Worm (Caenorhabditis elegans) whole organism, mixed stage, embryonic: ENCODE results near the gene ZC262.13.
A peak's percentile ranks its signal among the peaks of the same experiment; 100 is the strongest.

Experiments used
- M03D4.4 ChIP-seq: sonication (generic microtip); optimal IDR thresholded peaks from 2 replicates; lab custom pipeline; 2017; ENCODE audit warnings: mild to moderate bottlenecking, missing genetic modification characterization, missing compliant biosample characterization
- bed-3 ChIP-seq: fragments of 200-800 bp; sonication (Bioruptor generic); optimal IDR thresholded peaks from 3 replicates; lab custom pipeline; 2018; ENCODE audit warnings: mild to moderate bottlenecking, missing genetic modification characterization, moderate library complexity, missing compliant biosample characterization
- blmp-1 ChIP-seq: fragments of 150-350 bp; optimal IDR thresholded peaks from 2 replicates; lab custom pipeline; 2014; ENCODE audit warnings: missing biosample characterization, missing genetic modification characterization
- ceh-39 ChIP-seq: fragments of 150-350 bp; optimal IDR thresholded peaks from 2 replicates; lab custom pipeline; 2014; ENCODE audit warnings: missing biosample characterization, missing genetic modification characterization
- ceh-43 ChIP-seq: fragments of 200-800 bp; sonication (Bioruptor generic); optimal IDR thresholded peaks from 2 replicates; lab custom pipeline; 2018; ENCODE audit warnings: mild to moderate bottlenecking, missing genetic modification characterization, moderate library complexity, missing compliant biosample characterization
- ceh-83 ChIP-seq: fragments of 200-800 bp; sonication (Bioruptor generic); optimal IDR thresholded peaks from 2 replicates; lab custom pipeline; 2018; ENCODE audit warnings: mild to moderate bottlenecking, missing genetic modification characterization, missing compliant biosample characterization
- ces-1 ChIP-seq: fragments of 150-350 bp; optimal IDR thresholded peaks from 2 replicates; lab custom pipeline; 2014; ENCODE audit warnings: missing biosample characterization, missing genetic modification reagents, missing genetic modification characterization
- cnd-1 ChIP-seq: fragments of 200-800 bp; sonication (Bioruptor generic); optimal IDR thresholded peaks from 2 replicates; lab custom pipeline; 2018; ENCODE audit warnings: mild to moderate bottlenecking, missing genetic modification characterization, missing compliant biosample characterization
- drap-1 ChIP-seq: fragments of 200-800 bp; sonication (Bioruptor generic); optimal IDR thresholded peaks from 3 replicates; lab custom pipeline; 2018; ENCODE audit warnings: mild to moderate bottlenecking, missing genetic modification characterization, missing compliant biosample characterization
- elt-1 ChIP-seq: sonication (generic microtip); optimal IDR thresholded peaks from 2 replicates; lab custom pipeline; 2017; ENCODE audit warnings: missing genetic modification characterization, mild to moderate bottlenecking, missing compliant biosample characterization, antibody characterized with exemption, moderate library complexity, borderline replicate concordance; ENCODE audit not compliant: insufficient read depth
- elt-3 ChIP-seq: fragments of 150-350 bp; optimal IDR thresholded peaks from 2 replicates; lab custom pipeline; 2014; ENCODE audit warnings: missing biosample characterization, missing genetic modification characterization
- flh-1 ChIP-seq: fragments of 200-800 bp; sonication (Bioruptor generic); optimal IDR thresholded peaks from 2 replicates; lab custom pipeline; 2018; ENCODE audit warnings: mild to moderate bottlenecking, missing genetic modification characterization, moderate library complexity, missing compliant biosample characterization
- hlh-1 ChIP-seq: fragments of 150-350 bp; optimal IDR thresholded peaks from 2 replicates; lab custom pipeline; 2014; ENCODE audit warnings: missing biosample characterization, missing genetic modification reagents, missing genetic modification characterization
- lin-13 ChIP-seq: fragments of 150-350 bp; optimal IDR thresholded peaks from 2 replicates; lab custom pipeline; 2014; ENCODE audit warnings: missing biosample characterization, missing genetic modification characterization
- lin-32 ChIP-seq: fragments of 200-800 bp; sonication (Bioruptor generic); optimal IDR thresholded peaks from 2 replicates; lab custom pipeline; 2018; ENCODE audit warnings: mild to moderate bottlenecking, missing genetic modification characterization, missing compliant biosample characterization
- lsy-2 ChIP-seq: fragments of 150-350 bp; optimal IDR thresholded peaks from 2 replicates; lab custom pipeline; 2014; ENCODE audit warnings: missing biosample characterization, missing genetic modification characterization
- mab-5 ChIP-seq: fragments of 150-350 bp; optimal IDR thresholded peaks from 2 replicates; lab custom pipeline; 2014; ENCODE audit warnings: missing biosample characterization, missing genetic modification characterization
- mep-1 ChIP-seq: fragments of 150-350 bp; optimal IDR thresholded peaks from 2 replicates; lab custom pipeline; 2017; ENCODE audit warnings: missing biosample characterization, missing genetic modification reagents, missing genetic modification characterization, inconsistent platforms
- mls-2 ChIP-seq: sonication (generic microtip); optimal IDR thresholded peaks from 2 replicates; lab custom pipeline; 2016; ENCODE audit warnings: mild to moderate bottlenecking, missing genetic modification characterization, moderate library complexity, missing compliant biosample characterization
- nhr-12 ChIP-seq: fragments of 150-350 bp; optimal IDR thresholded peaks from 2 replicates; lab custom pipeline; 2014; ENCODE audit warnings: missing biosample characterization, missing genetic modification characterization
- nhr-2 ChIP-seq: fragments of 150-350 bp; optimal IDR thresholded peaks from 2 replicates; lab custom pipeline; 2014; ENCODE audit warnings: missing biosample characterization, missing genetic modification characterization
- nhr-237 ChIP-seq: fragments of 150-350 bp; optimal IDR thresholded peaks from 2 replicates; lab custom pipeline; 2014; ENCODE audit warnings: missing biosample characterization, missing genetic modification characterization
- nhr-28 ChIP-seq: fragments of 150-350 bp; optimal IDR thresholded peaks from 2 replicates; lab custom pipeline; 2014; ENCODE audit warnings: missing biosample characterization, missing genetic modification characterization
- pha-4 ChIP-seq: fragments of 150-350 bp; optimal IDR thresholded peaks from 2 replicates; lab custom pipeline; 2018; ENCODE audit warnings: missing biosample characterization, missing genetic modification reagents, missing genetic modification characterization
- sem-2 ChIP-seq: fragments of 200-800 bp; sonication (Bioruptor generic); optimal IDR thresholded peaks from 2 replicates; lab custom pipeline; 2018; ENCODE audit warnings: mild to moderate bottlenecking, missing genetic modification characterization, missing compliant biosample characterization
- snpc-4 ChIP-seq: fragments of 150-350 bp; optimal IDR thresholded peaks from 2 replicates; lab custom pipeline; 2014; ENCODE audit warnings: missing biosample characterization, missing genetic modification characterization
- sptf-1 ChIP-seq: sonication (generic microtip); optimal IDR thresholded peaks from 2 replicates; lab custom pipeline; 2017; ENCODE audit warnings: mild to moderate bottlenecking, missing genetic modification characterization, moderate library complexity, missing compliant biosample characterization
- tbx-8 ChIP-seq: fragments of 200-800 bp; sonication (Bioruptor generic); optimal IDR thresholded peaks from 2 replicates; lab custom pipeline; 2018; ENCODE audit warnings: mild to moderate bottlenecking, missing genetic modification characterization, moderate library complexity, missing compliant biosample characterization
- unc-120 ChIP-seq: sonication (generic microtip); optimal IDR thresholded peaks from 2 replicates; lab custom pipeline; 2017; ENCODE audit warnings: missing genetic modification characterization, missing compliant biosample characterization; ENCODE audit not compliant: poor library complexity, severe bottlenecking
- unc-39 ChIP-seq: fragments of 150-350 bp; optimal IDR thresholded peaks from 2 replicates; lab custom pipeline; 2014; ENCODE audit warnings: missing biosample characterization, missing genetic modification characterization
- unc-62 ChIP-seq: fragments of 150-350 bp; optimal IDR thresholded peaks from 2 replicates; lab custom pipeline; 2014; ENCODE audit warnings: missing biosample characterization, missing genetic modification reagents, missing genetic modification characterization
- zip-8 ChIP-seq: fragments of 150-350 bp; optimal IDR thresholded peaks from 2 replicates; lab custom pipeline; 2014; ENCODE audit warnings: missing biosample characterization, missing genetic modification characterization
- ztf-11 ChIP-seq: fragments of 150-350 bp; optimal IDR thresholded peaks from 2 replicates; lab custom pipeline; 2014; ENCODE audit warnings: missing biosample characterization, missing genetic modification characterization

ZC262.13 gene

ce11 chrIII:8355462-8355815 is 29.4 kb downstream of the ZC262.13 start:
- TF ChIP-seq cnd-1 (tag; lab: Kevin White, UChicago): no peak
- TF ChIP-seq nhr-237 (tag; lab: Kevin White, UChicago): no peak
- no peak for TF ChIP-seq sptf-1 (tag; lab: Kevin White, UChicago)
- no peak for TF ChIP-seq ztf-11
- no peak for TF ChIP-seq ceh-43 (GFP tag; lab: Kevin White, UChicago)
- TF ChIP-seq lsy-2 (tag; lab: Kevin White, UChicago): no peak
- no peak for TF ChIP-seq bed-3 (GFP tag; lab: Kevin White, UChicago)
- TF ChIP-seq lin-32 (GFP tag; lab: Kevin White, UChicago): no peak
- no peak for TF ChIP-seq mep-1 (tag; lab: Kevin White, UChicago)
- TF ChIP-seq nhr-28: no peak
- no peak for TF ChIP-seq hlh-1
- TF ChIP-seq mab-5 (tag; lab: Kevin White, UChicago): no peak
- no peak for TF ChIP-seq nhr-2 (tag; lab: Kevin White, UChicago)
- no peak for TF ChIP-seq sem-2
- no peak for TF ChIP-seq ces-1
- no peak for TF ChIP-seq mls-2 (tag; lab: Kevin White, UChicago)
- TF ChIP-seq, all 35 proteins: peak for 0

DNA sequence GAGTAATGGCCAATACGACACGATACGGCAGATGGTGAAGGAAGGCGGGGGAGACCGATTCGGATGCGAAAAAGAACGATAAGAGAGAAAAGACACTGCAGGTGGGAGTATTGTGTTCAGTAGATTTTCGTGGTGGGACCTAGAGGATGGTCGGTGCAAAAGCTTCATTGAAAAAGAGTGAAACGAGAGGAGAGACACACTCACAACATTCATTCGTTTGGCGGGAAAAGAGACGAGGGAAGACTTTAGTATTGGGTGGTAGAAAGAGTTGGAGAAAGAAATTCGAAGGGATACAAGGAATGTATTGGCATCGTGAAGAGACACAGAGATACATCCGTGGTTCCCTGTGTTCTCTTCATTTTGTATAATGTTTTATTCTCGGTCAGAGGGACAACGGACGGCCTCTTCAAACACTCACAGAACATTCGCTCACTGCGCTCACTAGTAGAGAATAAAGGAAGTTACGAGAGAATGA is 30.4 kb downstream of the ZC262.13 start:
- TF ChIP-seq ces-1: peak; percentile 68
- TF ChIP-seq ceh-43 (GFP tag; lab: Kevin White, UChicago): no peak
- TF ChIP-seq unc-120: peak; percentile 64
- no peak for TF ChIP-seq blmp-1 (tag; lab: Kevin White, UChicago)
- TF ChIP-seq hlh-1: peak; percentile 70
- peak; percentile 28 for TF ChIP-seq nhr-237 (tag; lab: Kevin White, UChicago)
- no peak for TF ChIP-seq ztf-11
- no peak for TF ChIP-seq zip-8 (tag; lab: Kevin White, UChicago)
- TF ChIP-seq unc-62: peak; percentile 71
- TF ChIP-seq lin-13: no peak
- no peak for TF ChIP-seq nhr-28
- TF ChIP-seq nhr-12: no peak
- no peak for TF ChIP-seq elt-1 (tag; lab: Kevin White, UChicago)
- no peak for TF ChIP-seq flh-1 (GFP tag; lab: Kevin White, UChicago)
- TF ChIP-seq mep-1 (tag; lab: Kevin White, UChicago): peak; percentile 48
- no peak for TF ChIP-seq elt-3 (tag; lab: Kevin White, UChicago)
- TF ChIP-seq cnd-1 (tag; lab: Kevin White, UChicago): peak; percentile 78
- TF ChIP-seq M03D4.4 (tag; lab: Kevin White, UChicago): peak; percentile 31
- TF ChIP-seq lsy-2 (tag; lab: Kevin White, UChicago): peak; percentile 35
- TF ChIP-seq ceh-83 (GFP tag; lab: Kevin White, UChicago): no peak
- no peak for TF ChIP-seq unc-39 (tag; lab: Kevin White, UChicago)
- TF ChIP-seq snpc-4 (tag; lab: Kevin White, UChicago): no peak
- TF ChIP-seq lin-32 (GFP tag; lab: Kevin White, UChicago): peak; percentile 47
- no peak for TF ChIP-seq drap-1 (GFP tag; lab: Kevin White, UChicago)
- no peak for TF ChIP-seq sem-2
- TF ChIP-seq tbx-8 (GFP tag; lab: Kevin White, UChicago): no peak
- TF ChIP-seq sptf-1 (tag; lab: Kevin White, UChicago): no peak
- TF ChIP-seq mab-5 (tag; lab: Kevin White, UChicago): no peak
- TF ChIP-seq pha-4 (tag; lab: Kevin White, UChicago): peak; percentile 33
- TF ChIP-seq mls-2 (tag; lab: Kevin White, UChicago): peak; percentile 62

DNA sequence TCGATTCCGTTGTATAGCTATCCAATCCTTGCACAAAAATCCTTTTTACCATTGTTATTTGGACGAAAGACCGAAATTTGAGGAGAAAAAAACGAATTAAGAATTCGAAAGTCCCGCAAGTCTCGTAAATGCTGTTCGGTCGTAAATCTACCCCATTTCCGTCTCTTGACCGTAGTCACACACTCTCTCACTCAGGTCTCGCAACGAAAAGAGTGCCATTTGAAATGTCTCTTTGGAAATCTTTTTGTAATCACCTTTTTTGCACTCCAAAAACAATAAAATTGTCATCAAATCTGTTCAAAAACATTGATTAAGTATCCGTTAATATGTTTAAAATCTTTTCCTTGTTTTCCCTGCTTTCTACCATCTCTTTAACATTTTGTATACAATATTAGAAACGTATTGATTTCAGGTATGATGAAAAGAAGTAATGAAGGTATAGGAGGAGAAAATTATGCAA is 32.2 kb downstream of the ZC262.13 start, which contains the start of the genes R05D3.8 and rfp-1:
TSS of gene R05D3.8 (minus strand) at position 115 of the 460 bp plus-strand sequence.
TSS of gene rfp-1 (plus strand) at position 410 of the 460 bp plus-strand sequence.
- no peak for TF ChIP-seq drap-1 (GFP tag; lab: Kevin White, UChicago)
- TF ChIP-seq nhr-28: peak; percentile 13
- TF ChIP-seq ceh-43 (GFP tag; lab: Kevin White, UChicago): no peak
- TF ChIP-seq zip-8 (tag; lab: Kevin White, UChicago): no peak
- peak; percentile 51 for TF ChIP-seq pha-4 (tag; lab: Kevin White, UChicago)
- TF ChIP-seq nhr-12: peak; percentile 11
- peak; percentile 51 for TF ChIP-seq unc-62
- TF ChIP-seq lsy-2 (tag; lab: Kevin White, UChicago): peak; percentile 96
- TF ChIP-seq mep-1 (tag; lab: Kevin White, UChicago): peak; percentile 83
- no peak for TF ChIP-seq elt-3 (tag; lab: Kevin White, UChicago)
- no peak for TF ChIP-seq lin-32 (GFP tag; lab: Kevin White, UChicago)
- no peak for TF ChIP-seq unc-39 (tag; lab: Kevin White, UChicago)
- TF ChIP-seq bed-3 (GFP tag; lab: Kevin White, UChicago): no peak
- TF ChIP-seq ceh-39 (tag; lab: Kevin White, UChicago): peak; percentile 59
- TF ChIP-seq nhr-2 (tag; lab: Kevin White, UChicago): peak; percentile 23
- peak; percentile 50 for TF ChIP-seq unc-120
- TF ChIP-seq elt-1 (tag; lab: Kevin White, UChicago): no peak
- no peak for TF ChIP-seq lin-13
- TF ChIP-seq nhr-237 (tag; lab: Kevin White, UChicago): peak; percentile 75
- TF ChIP-seq snpc-4 (tag; lab: Kevin White, UChicago): no peak
- peak; percentile 43 for TF ChIP-seq hlh-1
- peak; percentile 65 for TF ChIP-seq ces-1
